Worm (Caenorhabditis elegans): ENCODE measurements around the gene his-60.

his-60 gene

DNA sequence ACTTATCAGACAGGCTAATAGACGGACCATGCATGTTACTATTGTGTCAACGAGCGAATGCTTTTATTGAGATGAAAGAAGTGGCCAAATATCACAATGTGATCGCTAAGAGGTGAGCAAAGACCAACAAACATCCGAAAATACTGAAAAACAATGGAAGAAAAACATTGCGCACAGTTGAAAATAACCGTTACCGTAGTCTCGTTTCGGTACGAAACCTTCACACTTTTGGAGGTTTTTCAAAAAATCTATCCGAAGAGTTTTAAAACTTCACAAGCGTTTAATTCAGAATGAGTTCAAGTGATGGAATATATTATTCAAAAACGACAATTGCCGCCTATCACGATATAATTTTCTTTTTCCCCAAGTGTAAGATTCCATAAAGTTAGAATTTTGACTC is 21.1 kb upstream of the his-60 start:
- TF ChIP-seq let-607 (tag; optimal IDR thresholded peaks at IDR 0.05): no peak
- TF ChIP-seq hsf-1 (GFP tag; IDR thresholded peaks at IDR 0.05): no peak
- no peak for TF ChIP-seq egl-18 (GFP tag; IDR thresholded peaks at IDR 0.05)
- no peak for TF ChIP-seq B0261.1 (tag; optimal IDR thresholded peaks at IDR 0.05)
- no peak for TF ChIP-seq F39B2.1 (GFP tag; IDR thresholded peaks at IDR 0.05)
- no peak for TF ChIP-seq F10E7.11 (tag; optimal IDR thresholded peaks at IDR 0.05)
- no peak for TF ChIP-seq snpc-4 (GFP tag; optimal IDR thresholded peaks at IDR 0.05)
- no peak for TF ChIP-seq snpc-4 (tag; optimal IDR thresholded peaks at IDR 0.05)
- TF ChIP-seq athp-1 (tag; optimal IDR thresholded peaks at IDR 0.05): no peak
- no peak for TF ChIP-seq dpff-1 (tag; optimal IDR thresholded peaks at IDR 0.05)
- no peak for TF ChIP-seq lir-1 (GFP tag; conservative IDR thresholded peaks at IDR 0.05)
- TF ChIP-seq Y95B8A.8 (GFP tag; IDR thresholded peaks at IDR 0.05): no peak
- TF ChIP-seq rec-8 (tag; optimal IDR thresholded peaks at IDR 0.05): no peak
- no peak for TF ChIP-seq ztf-6 (GFP tag; IDR thresholded peaks at IDR 0.05)
- TF ChIP-seq nfyb-1 (GFP tag; IDR thresholded peaks at IDR 0.05): no peak
- TF ChIP-seq lin-35 (GFP tag; optimal IDR thresholded peaks at IDR 0.05): no peak
- no peak for TF ChIP-seq T26A5.8 (tag; optimal IDR thresholded peaks at IDR 0.05)
- TF ChIP-seq F33H1.4 (GFP tag; IDR thresholded peaks at IDR 0.05): peak; percentile 80
- no peak for TF ChIP-seq die-1 (tag; optimal IDR thresholded peaks at IDR 0.05)
- TF ChIP-seq attf-5 (GFP tag; optimal IDR thresholded peaks at IDR 0.05): no peak
- TF ChIP-seq F22D6.2 (tag; optimal IDR thresholded peaks at IDR 0.05): no peak
- no peak for TF ChIP-seq Y67H2A.10 (GFP tag; conservative IDR thresholded peaks at IDR 0.05)
- peak; percentile 79 for TF ChIP-seq lsl-1 (GFP tag; optimal IDR thresholded peaks at IDR 0.05)
- TF ChIP-seq gei-17 (GFP tag; optimal IDR thresholded peaks at IDR 0.05): no peak
- TF ChIP-seq ZK185.1 (tag; optimal IDR thresholded peaks at IDR 0.05; ENCODE audit: poor library complexity, severe bottlenecking): no peak
- no peak for TF ChIP-seq F55B11.4 (tag; optimal IDR thresholded peaks at IDR 0.05; ENCODE audit: borderline replicate concordance, insufficient read depth)
- peak; percentile 6 for TF ChIP-seq xnd-1 (tag; optimal IDR thresholded peaks at IDR 0.05)
- TF ChIP-seq rcor-1 (GFP tag; IDR thresholded peaks at IDR 0.05): no peak
- TF ChIP-seq dpl-1 (GFP tag; optimal IDR thresholded peaks at IDR 0.05): peak; percentile 40
- TF ChIP-seq ztf-28 (GFP tag; IDR thresholded peaks at IDR 0.05): no peak
- no peak for TF ChIP-seq F49E8.2 (tag; optimal IDR thresholded peaks at IDR 0.05; ENCODE audit: insufficient read depth)
- no peak for TF ChIP-seq ztf-22 (GFP tag; optimal IDR thresholded peaks at IDR 0.05)
- no peak for TF ChIP-seq nhr-27 (tag; optimal IDR thresholded peaks at IDR 0.05)
- no peak for TF ChIP-seq ztf-26 (tag; optimal IDR thresholded peaks at IDR 0.05)
- TF ChIP-seq tlf-1 (GFP tag; optimal IDR thresholded peaks at IDR 0.05): no peak
- TF ChIP-seq F23B12.7 (tag; optimal IDR thresholded peaks at IDR 0.05; ENCODE audit: insufficient read depth): no peak
- no peak for TF ChIP-seq aptf-3 (GFP tag; IDR thresholded peaks at IDR 0.05)
- TF ChIP-seq attf-6 (GFP tag; IDR thresholded peaks at IDR 0.05): no peak
- TF ChIP-seq lag-1 (GFP tag; IDR thresholded peaks at IDR 0.05): no peak
- no peak for TF ChIP-seq Y53G8AR.9 (GFP tag; conservative IDR thresholded peaks at IDR 0.05)
- no peak for TF ChIP-seq ceh-40 (GFP tag; IDR thresholded peaks at IDR 0.05)
- no peak for TF ChIP-seq nfya-2 (GFP tag; IDR thresholded peaks at IDR 0.05)
- TF ChIP-seq fkh-3 (tag; optimal IDR thresholded peaks at IDR 0.05): no peak
- TF ChIP-seq pbrm-1 (GFP tag; IDR thresholded peaks at IDR 0.05): no peak
- TF ChIP-seq lin-54 (GFP tag; optimal IDR thresholded peaks at IDR 0.05): peak; percentile 53
- no peak for TF ChIP-seq rpc-1 (optimal IDR thresholded peaks at IDR 0.05)
- no peak for TF ChIP-seq rpc-1 (tag; optimal IDR thresholded peaks at IDR 0.05)
- TF ChIP-seq B0019.2 (GFP tag; conservative IDR thresholded peaks at IDR 0.05): no peak
- no peak for TF ChIP-seq nhr-179 (tag; optimal IDR thresholded peaks at IDR 0.05)
- TF ChIP-seq madf-6 (GFP tag; IDR thresholded peaks at IDR 0.05): peak; percentile 54; the same call in 1 of the 2 replicates
